Worm (Caenorhabditis elegans): ENCODE results near the gene atg-16.1.

ce11 chrX:4492199-4492598 is 29.9 kb upstream of the atg-16.1 start, which contains the start of gene F46H6.5:
- TF ChIP-seq ZK546.5 (tag; optimal IDR thresholded peaks at IDR 0.05) = no peak
- TF ChIP-seq elt-3 (tag; optimal IDR thresholded peaks at IDR 0.05) = no peak
- no peak for TF ChIP-seq sma-3 (GFP tag; optimal IDR thresholded peaks at IDR 0.05)
- TF ChIP-seq nhr-11 (tag; optimal IDR thresholded peaks at IDR 0.05) = no peak
- TF ChIP-seq mdl-1 (tag; optimal IDR thresholded peaks at IDR 0.05) = no peak
- no peak for TF ChIP-seq ztf-4 (tag; optimal IDR thresholded peaks at IDR 0.05)
- no peak for TF ChIP-seq R02D3.7 (tag; optimal IDR thresholded peaks at IDR 0.05)
- TF ChIP-seq peb-1 (tag; optimal IDR thresholded peaks at IDR 0.05) = no peak
- no peak for TF ChIP-seq skn-1 (tag; optimal IDR thresholded peaks at IDR 0.05)
- TF ChIP-seq zag-1 (tag; optimal IDR thresholded peaks at IDR 0.05) = no peak
